Fruit fly (Drosophila melanogaster): Measurements from ENCODE around the gene CG9921.

Gene CG9921

dm6 chrX:16358670-16359320 lies 25.4 kb upstream of the CG9921 start, which contains the start of the genes U2af50 and PIG-Q (continued):
- TF ChIP-seq CG30403 (GFP tag; optimal IDR thresholded peaks at IDR 0.05), result peak; percentile 87
- no peak; the same call in 2 of the 3 replicates for TF ChIP-seq CG11093 (GFP tag; IDR thresholded peaks at IDR 0.05)
- peak; percentile 91 for TF ChIP-seq CG14441 (GFP tag; IDR thresholded peaks at IDR 0.05)
- TF ChIP-seq psq (GFP tag; optimal IDR thresholded peaks at IDR 0.05), result peak; percentile 78
- no peak for TF ChIP-seq CkIIα-i1 (GFP tag; IDR thresholded peaks at IDR 0.05)
- TF ChIP-seq twi (tag; optimal IDR thresholded peaks at IDR 0.05), result peak; percentile 89
- TF ChIP-seq pum (GFP tag; optimal IDR thresholded peaks at IDR 0.05), result peak; percentile 55
- TF ChIP-seq Dll (GFP tag; IDR thresholded peaks at IDR 0.05; ENCODE audit: partially characterized antibody), result no peak; the same call in 3 of the 4 replicates
- TF ChIP-seq CG8281 (tag; optimal IDR thresholded peaks at IDR 0.05), result peak; percentile 87
- TF ChIP-seq Hsf (GFP tag; optimal IDR thresholded peaks at IDR 0.05), result peak; percentile 75
- TF ChIP-seq slou (GFP tag; optimal IDR thresholded peaks at IDR 0.05), result peak; percentile 71
- no peak for TF ChIP-seq da (GFP tag; optimal IDR thresholded peaks at IDR 0.05)
- no peak; the same call in 1 of the 2 replicates for TF ChIP-seq crol (GFP tag; IDR thresholded peaks at IDR 0.05)
- no peak for TF ChIP-seq pnt (GFP tag; optimal IDR thresholded peaks at IDR 0.05)
- peak; percentile 76 for TF ChIP-seq CG31388 (GFP tag; optimal IDR thresholded peaks at IDR 0.05)
- peak; percentile 87 for TF ChIP-seq D19A (tag; optimal IDR thresholded peaks at IDR 0.05)
- peak; percentile 100 for TF ChIP-seq CG6689 (GFP tag; IDR thresholded peaks at IDR 0.05)
- TF ChIP-seq tup (GFP tag; optimal IDR thresholded peaks at IDR 0.05), result peak; percentile 9
- TF ChIP-seq trem (tag; optimal IDR thresholded peaks at IDR 0.05), result peak; percentile 94
- TF ChIP-seq CrebB (tag; optimal IDR thresholded peaks at IDR 0.05), result peak; percentile 80
- peak; percentile 77 for TF ChIP-seq cg (GFP tag; optimal IDR thresholded peaks at IDR 0.05)
- TF ChIP-seq CG7745 (tag; optimal IDR thresholded peaks at IDR 0.05), result peak; percentile 13
- peak; percentile 90 for TF ChIP-seq nerfin-1 (tag; optimal IDR thresholded peaks at IDR 0.05)
- TF ChIP-seq en (GFP tag; optimal IDR thresholded peaks at IDR 0.05), result no peak
- peak; percentile 89 for TF ChIP-seq Six4 (GFP tag; optimal IDR thresholded peaks at IDR 0.05)
- TF ChIP-seq prd (optimal IDR thresholded peaks at IDR 0.05), result no peak
- peak; percentile 96 for TF ChIP-seq prd (GFP tag; IDR thresholded peaks at IDR 0.05)
- TF ChIP-seq Dad (GFP tag; optimal IDR thresholded peaks at IDR 0.05), result peak; percentile 45
- peak; percentile 49 for TF ChIP-seq MESR4 (GFP tag; optimal IDR thresholded peaks at IDR 0.05)
- TF ChIP-seq CG10654 (GFP tag; optimal IDR thresholded peaks at IDR 0.05), result peak; percentile 91
- peak; percentile 33 for TF ChIP-seq Ets97D (GFP tag; optimal IDR thresholded peaks at IDR 0.05)
- peak; percentile 53 for TF ChIP-seq maf-S (GFP tag; optimal IDR thresholded peaks at IDR 0.05)
- TF ChIP-seq CG11560 (tag; IDR thresholded peaks at IDR 0.05), result peak; percentile 73
- TF ChIP-seq HmgZ (tag; optimal IDR thresholded peaks at IDR 0.05), result peak; percentile 94
- TF ChIP-seq CG6791 (GFP tag; IDR thresholded peaks at IDR 0.05; ENCODE audit: partially characterized antibody), result peak; percentile 26; the same call in 1 of the 3 replicates
- peak; percentile 83 for TF ChIP-seq Nf-YC (tag; optimal IDR thresholded peaks at IDR 0.05)
- peak; percentile 94 for TF ChIP-seq Oli (tag; optimal IDR thresholded peaks at IDR 0.05)
- peak; percentile 96 for TF ChIP-seq CoRest (tag; optimal IDR thresholded peaks at IDR 0.05)
- TF ChIP-seq CG7271 (tag; optimal IDR thresholded peaks at IDR 0.05), result peak; percentile 84
- peak; percentile 81 for TF ChIP-seq CG8765 (GFP tag; IDR thresholded peaks at IDR 0.05)
- peak; percentile 23 for TF ChIP-seq Side (GFP tag; optimal IDR thresholded peaks at IDR 0.05)
- TF ChIP-seq ci (GFP tag; IDR thresholded peaks at IDR 0.05), result no peak; the same call in none of the 3 replicates
- peak; percentile 89 for TF ChIP-seq H15 (GFP tag; IDR thresholded peaks at IDR 0.05)
- no peak for TF ChIP-seq Nf-YB (GFP tag; optimal IDR thresholded peaks at IDR 0.05)
- TF ChIP-seq tna (GFP tag; IDR thresholded peaks at IDR 0.05; ENCODE audit: partially characterized antibody), result no peak
- peak; percentile 16 for TF ChIP-seq eyg (GFP tag; optimal IDR thresholded peaks at IDR 0.05)
- peak; percentile 95 for TF ChIP-seq dmrt11E (tag; optimal IDR thresholded peaks at IDR 0.05)
- TF ChIP-seq kni (GFP tag; optimal IDR thresholded peaks at IDR 0.05), result no peak
- no peak for TF ChIP-seq CG6175 (GFP tag; IDR thresholded peaks at IDR 0.05)
- peak; percentile 89 for TF ChIP-seq Chrac-16 (GFP tag; optimal IDR thresholded peaks at IDR 0.05)
